Worm (Caenorhabditis elegans): ENCODE data around the gene ZK105.13.
"Not testable (repeated sequence)": the region's sequence is repeated elsewhere in the genome, so short reads cannot be mapped to it uniquely, and the experiment has no call there.

Gene ZK105.13

ce11 chrV:7708525-7708924 lies 4.4 kb downstream of the ZK105.13 start, which contains the start of gene ZK105.11:
ZK105.11 (minus strand) TSS chrV:7708625.
- no peak for TF ChIP-seq klf-2 (GFP tag; conservative IDR thresholded peaks at IDR 0.05)
- TF ChIP-seq med-1 (GFP tag; optimal IDR thresholded peaks at IDR 0.05; ENCODE audit: insufficient read depth), result no peak
- no peak for TF ChIP-seq ref-1 (GFP tag; conservative IDR thresholded peaks at IDR 0.05)
- no peak for TF ChIP-seq cog-1 (tag; optimal IDR thresholded peaks at IDR 0.05)
- no peak for TF ChIP-seq flt-1 (GFP tag; IDR thresholded peaks at IDR 0.05)
- TF ChIP-seq ztf-23 (GFP tag; IDR thresholded peaks at IDR 0.05), result no peak
- TF ChIP-seq T22C8.4 (GFP tag; IDR thresholded peaks at IDR 0.05), result no peak
- no peak for TF ChIP-seq ztf-29 (GFP tag; IDR thresholded peaks at IDR 0.05)
- no peak for TF ChIP-seq tab-1 (GFP tag; IDR thresholded peaks at IDR 0.05)

DNA sequence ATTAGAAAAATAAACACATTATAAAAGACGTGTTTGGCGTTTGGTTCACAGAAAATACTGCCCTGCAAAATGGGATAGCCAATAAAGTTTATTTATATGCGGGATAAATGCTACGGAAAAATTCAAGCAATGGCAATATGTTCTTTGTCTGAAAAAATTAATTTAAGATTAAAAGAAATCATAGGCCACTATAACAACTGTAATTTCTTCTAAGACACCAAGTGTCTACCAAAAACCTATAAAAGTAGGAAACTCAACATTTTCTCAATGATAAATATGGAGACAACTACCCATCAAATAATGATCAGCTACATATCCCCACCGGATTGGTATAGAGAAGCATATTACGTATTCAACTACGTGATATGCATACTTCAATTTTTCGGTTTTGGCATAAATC lies 7.7 kb downstream of the ZK105.13 start, which contains the start of gene srw-3:
TSS of gene srw-3 (plus strand) at position 301 of the 400 bp plus-strand sequence.
- TF ChIP-seq ref-1 (GFP tag; conservative IDR thresholded peaks at IDR 0.05) (no peak), tab-1 (GFP tag; IDR thresholded peaks at IDR 0.05) (no peak), flt-1 (GFP tag; IDR thresholded peaks at IDR 0.05) (no peak), klf-2 (GFP tag; conservative IDR thresholded peaks at IDR 0.05) (no peak), ztf-29 (GFP tag; IDR thresholded peaks at IDR 0.05) (no peak), ztf-23 (GFP tag; IDR thresholded peaks at IDR 0.05) (no peak), cog-1 (tag; optimal IDR thresholded peaks at IDR 0.05) (no peak), T22C8.4 (GFP tag; IDR thresholded peaks at IDR 0.05) (no peak), med-1 (GFP tag; optimal IDR thresholded peaks at IDR 0.05; ENCODE audit: insufficient read depth) (no peak)

ce11 chrV:7703536-7703935 lies 9.4 kb downstream of the ZK105.13 start, which contains the start of gene srsx-40:
srsx-40 (minus strand) TSS chrV:7703636.
- TF ChIP-seq tab-1 (GFP tag; IDR thresholded peaks at IDR 0.05); ref-1 (GFP tag; conservative IDR thresholded peaks at IDR 0.05); cog-1 (tag; optimal IDR thresholded peaks at IDR 0.05): not testable (repeated sequence)

- TF ChIP-seq ztf-29 (GFP tag; IDR thresholded peaks at IDR 0.05) (no peak), flt-1 (GFP tag; IDR thresholded peaks at IDR 0.05) (no peak), cog-1 (tag; optimal IDR thresholded peaks at IDR 0.05) (no peak), klf-2 (GFP tag; conservative IDR thresholded peaks at IDR 0.05) (no peak), ref-1 (GFP tag; conservative IDR thresholded peaks at IDR 0.05) (no peak), tab-1 (GFP tag; IDR thresholded peaks at IDR 0.05) (no peak), ztf-23 (GFP tag; IDR thresholded peaks at IDR 0.05) (no peak), T22C8.4 (GFP tag; IDR thresholded peaks at IDR 0.05) (no peak), med-1 (GFP tag; optimal IDR thresholded peaks at IDR 0.05; ENCODE audit: insufficient read depth) (no peak)
These were observed 16.1 kb downstream of the ZK105.13 start, which contains the start of gene ZK105.3 for ce11 chrV:7696842-7697241. ZK105.3 (plus strand) TSS chrV:7697142.

ce11 chrV:7693394-7693793 lies 19.6 kb downstream of the ZK105.13 start, which contains the start of gene C12D5.10:
C12D5.10 (minus strand) TSS chrV:7693494.
- TF ChIP-seq T22C8.4 (GFP tag; IDR thresholded peaks at IDR 0.05), result no peak
- no peak for TF ChIP-seq cog-1 (tag; optimal IDR thresholded peaks at IDR 0.05)
- TF ChIP-seq ztf-23 (GFP tag; IDR thresholded peaks at IDR 0.05), result no peak
- no peak for TF ChIP-seq klf-2 (GFP tag; conservative IDR thresholded peaks at IDR 0.05)
- TF ChIP-seq flt-1 (GFP tag; IDR thresholded peaks at IDR 0.05), result no peak
- no peak for TF ChIP-seq ztf-29 (GFP tag; IDR thresholded peaks at IDR 0.05)
- TF ChIP-seq tab-1 (GFP tag; IDR thresholded peaks at IDR 0.05), result no peak
- TF ChIP-seq ref-1 (GFP tag; conservative IDR thresholded peaks at IDR 0.05), result no peak
- TF ChIP-seq med-1 (GFP tag; optimal IDR thresholded peaks at IDR 0.05; ENCODE audit: insufficient read depth), result no peak

- no peak for TF ChIP-seq ref-1 (GFP tag; conservative IDR thresholded peaks at IDR 0.05)
- no peak for TF ChIP-seq T22C8.4 (GFP tag; IDR thresholded peaks at IDR 0.05)
- TF ChIP-seq flt-1 (GFP tag; IDR thresholded peaks at IDR 0.05), result no peak
- TF ChIP-seq cog-1 (tag; optimal IDR thresholded peaks at IDR 0.05), result no peak
- TF ChIP-seq med-1 (GFP tag; optimal IDR thresholded peaks at IDR 0.05; ENCODE audit: insufficient read depth), result no peak
These were observed 22.3 kb downstream of the ZK105.13 start for ce11 chrV:7690637-7691036.

- no peak for TF ChIP-seq klf-2 (GFP tag; conservative IDR thresholded peaks at IDR 0.05)
- no peak for TF ChIP-seq med-1 (GFP tag; optimal IDR thresholded peaks at IDR 0.05; ENCODE audit: insufficient read depth)
- TF ChIP-seq flt-1 (GFP tag; IDR thresholded peaks at IDR 0.05), result no peak
- TF ChIP-seq T22C8.4 (GFP tag; IDR thresholded peaks at IDR 0.05), result no peak
- no peak for TF ChIP-seq tab-1 (GFP tag; IDR thresholded peaks at IDR 0.05)
- no peak for TF ChIP-seq ref-1 (GFP tag; conservative IDR thresholded peaks at IDR 0.05)
- no peak for TF ChIP-seq ztf-23 (GFP tag; IDR thresholded peaks at IDR 0.05)
- no peak for TF ChIP-seq cog-1 (tag; optimal IDR thresholded peaks at IDR 0.05)
- no peak for TF ChIP-seq ztf-29 (GFP tag; IDR thresholded peaks at IDR 0.05)
These were observed 23.1 kb downstream of the ZK105.13 start, which contains the start of gene C12D5.9 for ce11 chrV:7689888-7690287. C12D5.9 (minus strand) TSS chrV:7689988.

ce11 chrV:7686189-7686588 lies 26.8 kb downstream of the ZK105.13 start, which contains the start of the genes nhr-94 and nhr-152:
nhr-94 (minus strand) TSS chrV:7686335.
nhr-152 (plus strand) TSS chrV:7686350.
- TF ChIP-seq flt-1 (GFP tag; IDR thresholded peaks at IDR 0.05) (no peak), klf-2 (GFP tag; conservative IDR thresholded peaks at IDR 0.05) (no peak), cog-1 (tag; optimal IDR thresholded peaks at IDR 0.05) (no peak), ref-1 (GFP tag; conservative IDR thresholded peaks at IDR 0.05) (no peak), tab-1 (GFP tag; IDR thresholded peaks at IDR 0.05) (no peak), T22C8.4 (GFP tag; IDR thresholded peaks at IDR 0.05) (no peak), ztf-23 (GFP tag; IDR thresholded peaks at IDR 0.05) (no peak), med-1 (GFP tag; optimal IDR thresholded peaks at IDR 0.05; ENCODE audit: insufficient read depth) (no peak), ztf-29 (GFP tag; IDR thresholded peaks at IDR 0.05) (no peak)

DNA sequence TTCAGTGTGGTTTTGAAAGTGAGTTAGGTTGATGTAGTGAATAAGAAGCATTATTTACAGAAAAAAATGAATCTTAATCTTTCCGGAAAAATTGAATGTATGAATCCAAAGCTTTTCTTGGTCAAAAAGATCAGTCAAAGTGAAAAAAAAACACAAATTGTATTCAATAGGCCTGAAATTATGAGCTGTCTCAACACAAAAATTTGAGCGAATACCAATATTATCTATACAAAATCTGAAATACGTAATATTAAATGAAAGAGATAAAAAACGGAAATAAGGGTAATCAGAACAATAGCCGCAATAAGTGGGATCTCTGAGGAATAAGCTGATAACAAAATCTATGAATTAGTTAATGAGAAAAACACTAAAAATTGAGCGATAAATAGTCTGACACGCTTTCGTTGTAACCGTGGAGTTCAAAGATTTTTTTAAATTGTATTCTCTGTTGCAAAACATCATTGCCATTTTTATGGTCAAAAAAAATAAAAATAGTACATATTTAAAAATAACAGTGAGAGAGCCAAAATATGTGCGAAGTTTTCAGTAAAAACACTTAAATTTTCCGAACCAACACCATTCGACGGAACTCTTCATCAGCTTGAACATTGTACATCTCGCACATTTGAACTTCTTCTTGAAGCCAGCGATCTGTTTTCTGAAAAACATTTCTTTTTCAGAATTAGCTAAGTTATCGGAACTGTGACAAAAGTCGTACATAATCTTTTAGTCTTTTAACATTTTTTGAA lies 28.9 kb downstream of the ZK105.13 start, which contains the start of gene sre-11:
TSS of gene sre-11 (minus strand) at position 51 of the 749 bp plus-strand sequence.
- no peak for TF ChIP-seq ztf-29 (GFP tag; IDR thresholded peaks at IDR 0.05)
- no peak for TF ChIP-seq ref-1 (GFP tag; conservative IDR thresholded peaks at IDR 0.05)
- no peak for TF ChIP-seq klf-2 (GFP tag; conservative IDR thresholded peaks at IDR 0.05)
- no peak for TF ChIP-seq tab-1 (GFP tag; IDR thresholded peaks at IDR 0.05)
- no peak for TF ChIP-seq T22C8.4 (GFP tag; IDR thresholded peaks at IDR 0.05)
- TF ChIP-seq flt-1 (GFP tag; IDR thresholded peaks at IDR 0.05), result no peak
- TF ChIP-seq cog-1 (tag; optimal IDR thresholded peaks at IDR 0.05), result no peak
- TF ChIP-seq ztf-23 (GFP tag; IDR thresholded peaks at IDR 0.05), result no peak
- no peak for TF ChIP-seq med-1 (GFP tag; optimal IDR thresholded peaks at IDR 0.05; ENCODE audit: insufficient read depth)
